Fruit fly (Drosophila melanogaster) whole organism, embryonic: ENCODE data around the gene CG11986.

ENCODE experiments used
- Blimp-1 ChIP-seq: fragments of 200-800 bp; sonication (Bioruptor generic); optimal IDR thresholded peaks from 3 replicates; lab custom pipeline; 2018; ENCODE audit warnings: missing biosample characterization, missing genetic modification characterization, mild to moderate bottlenecking, moderate library complexity, missing genetic modification reagents
- CG1024 ChIP-seq: fragments of 200-800 bp; sonication (Bioruptor generic); IDR thresholded peaks from 2 replicates; pipeline ENCODE4 v1.3.6; 2022; ENCODE audit warnings: missing biosample characterization, missing genetic modification characterization
- CG10462 ChIP-seq: fragments of 200-800 bp; sonication (Bioruptor generic); optimal IDR thresholded peaks from 2 replicates; lab custom pipeline; 2016; ENCODE audit warnings: missing biosample characterization, missing genetic modification characterization
- CG11398 ChIP-seq: fragments of 200-800 bp; sonication (Bioruptor generic); optimal IDR thresholded peaks from 2 replicates; lab custom pipeline; 2016; ENCODE audit warnings: missing biosample characterization, missing genetic modification characterization
- CG12299 ChIP-seq: fragments of 200-800 bp; sonication (Bioruptor generic); optimal IDR thresholded peaks from 2 replicates; lab custom pipeline; 2018; ENCODE audit warnings: missing biosample characterization, mild to moderate bottlenecking, missing genetic modification characterization
- CG1529 ChIP-seq: fragments of 200-800 bp; sonication (Bioruptor generic); optimal IDR thresholded peaks from 3 replicates; lab custom pipeline; 2018; ENCODE audit warnings: missing biosample characterization, missing genetic modification characterization
- CG15479 ChIP-seq: fragments of 200-800 bp; sonication (Bioruptor generic); optimal IDR thresholded peaks from 3 replicates; lab custom pipeline; 2019; ENCODE audit warnings: missing biosample characterization, mild to moderate bottlenecking, missing genetic modification characterization, moderate library complexity
- CG17912 ChIP-seq: fragments of 200-800 bp; sonication (Bioruptor generic); optimal IDR thresholded peaks from 2 replicates; lab custom pipeline; 2018; ENCODE audit warnings: missing biosample characterization, mild to moderate bottlenecking, missing genetic modification characterization
- CG1832 ChIP-seq: fragments of 200-800 bp; sonication (Bioruptor generic); optimal IDR thresholded peaks from 2 replicates; lab custom pipeline; 2017; ENCODE audit warnings: missing biosample characterization, mild to moderate bottlenecking, missing genetic modification characterization, inconsistent platforms
- CG31365 ChIP-seq: fragments of 200-800 bp; sonication (Bioruptor generic); optimal IDR thresholded peaks from 2 replicates; lab custom pipeline; 2018; ENCODE audit warnings: missing biosample characterization, mild to moderate bottlenecking, missing genetic modification characterization
- CG31441 ChIP-seq: fragments of 200-800 bp; sonication (Bioruptor generic); IDR thresholded peaks from 2 replicates; pipeline ENCODE4 v1.3.6; 2022; ENCODE audit warnings: missing biosample characterization, missing genetic modification characterization
- CG33213 ChIP-seq: fragments of 200-800 bp; sonication (Bioruptor generic); optimal IDR thresholded peaks from 3 replicates; lab custom pipeline; 2016; ENCODE audit warnings: missing biosample characterization, missing genetic modification characterization
- CG33557 ChIP-seq: fragments of 200-800 bp; sonication (Bioruptor generic); optimal IDR thresholded peaks from 2 replicates; lab custom pipeline; 2019; ENCODE audit warnings: missing biosample characterization, mild to moderate bottlenecking, missing genetic modification characterization, moderate library complexity
- CG4820 ChIP-seq: fragments of 200-800 bp; sonication (Bioruptor generic); optimal IDR thresholded peaks from 3 replicates; lab custom pipeline; 2016; ENCODE audit warnings: missing biosample characterization, missing genetic modification characterization
- CG6854 ChIP-seq: fragments of 200-800 bp; sonication (Bioruptor generic); optimal IDR thresholded peaks from 3 replicates; lab custom pipeline; 2017; ENCODE audit warnings: missing biosample characterization, mild to moderate bottlenecking, missing genetic modification characterization
- CG7745 ChIP-seq: fragments of 200-800 bp; sonication (Bioruptor generic); optimal IDR thresholded peaks from 2 replicates; lab custom pipeline; 2018; ENCODE audit warnings: missing biosample characterization, mild to moderate bottlenecking, missing genetic modification characterization, moderate library complexity
- CG8089 ChIP-seq: fragments of 200-800 bp; sonication (Bioruptor generic); optimal IDR thresholded peaks from 3 replicates; lab custom pipeline; 2016; ENCODE audit warnings: missing biosample characterization, missing genetic modification characterization
- CG9215 ChIP-seq: fragments of 200-800 bp; sonication (Bioruptor generic); IDR thresholded peaks from 2 replicates; pipeline ENCODE4 v1.3.6; 2022; ENCODE audit warnings: missing biosample characterization, missing genetic modification characterization
- CG9609 ChIP-seq: fragments of 200-800 bp; sonication (Bioruptor generic); optimal IDR thresholded peaks from 3 replicates; lab custom pipeline; 2016; ENCODE audit warnings: missing biosample characterization, missing genetic modification characterization
- CG9932 ChIP-seq: fragments of 200-800 bp; sonication (Bioruptor generic); IDR thresholded peaks from 2 replicates; pipeline ENCODE4 v1.3.6; 2022; ENCODE audit warnings: missing biosample characterization, missing genetic modification characterization
- CrebB ChIP-seq: fragments of 200-800 bp; sonication (Bioruptor generic); optimal IDR thresholded peaks from 3 replicates; lab custom pipeline; 2018; ENCODE audit warnings: missing biosample characterization, mild to moderate bottlenecking, missing genetic modification characterization
- Dbx ChIP-seq: fragments of 200-800 bp; sonication (Bioruptor generic); IDR thresholded peaks from 3 replicates; pipeline ENCODE4 v1.3.6; 2022; ENCODE audit warnings: missing biosample characterization, missing genetic modification characterization
- Hr39 ChIP-seq: fragments of >200 bp; optimal IDR thresholded peaks from 2 replicates; lab custom pipeline; 2017
- Hr51 ChIP-seq, 2 experiments: fragments of 200-800 bp; sonication (Bioruptor generic); optimal IDR thresholded peaks; 2 replicates in 1 of 2; 3 replicates in 1 of 2; lab custom pipeline; 2016 to 2018; ENCODE audit warnings: missing biosample characterization in 2 of 2, missing genetic modification characterization in 2 of 2, mild to moderate bottlenecking in 1 of 2, moderate library complexity in 1 of 2
- Med ChIP-seq: fragments of 200-800 bp; sonication (Bioruptor generic); peaks from one replicate; lab custom pipeline; 2016; ENCODE audit warnings: missing biosample characterization, missing genetic modification characterization, mild to moderate bottlenecking, inconsistent platforms, moderate library complexity
- Meics ChIP-seq: fragments of 200-800 bp; sonication (Bioruptor generic); optimal IDR thresholded peaks from 2 replicates; lab custom pipeline; 2017; ENCODE audit warnings: missing biosample characterization, mild to moderate bottlenecking, missing genetic modification characterization
- Mes4 ChIP-seq: fragments of 200-800 bp; sonication (Bioruptor generic); optimal IDR thresholded peaks from 2 replicates; lab custom pipeline; 2016; ENCODE audit warnings: missing biosample characterization, missing genetic modification characterization
- Sin3A ChIP-seq: fragments of >200 bp; optimal IDR thresholded peaks from 2 replicates; lab custom pipeline; 2018
- Sry-β ChIP-seq: fragments of 200-800 bp; sonication (Bioruptor generic); optimal IDR thresholded peaks from 2 replicates; lab custom pipeline; 2018; ENCODE audit warnings: missing biosample characterization, mild to moderate bottlenecking, missing genetic modification characterization, moderate library complexity
- bigmax ChIP-seq: fragments of 200-800 bp; sonication (Bioruptor generic); optimal IDR thresholded peaks from 2 replicates; lab custom pipeline; 2018; ENCODE audit warnings: missing biosample characterization, mild to moderate bottlenecking, missing genetic modification characterization
- btn ChIP-seq: fragments of 200-800 bp; sonication (Bioruptor generic); optimal IDR thresholded peaks from 2 replicates; lab custom pipeline; 2016; ENCODE audit warnings: missing biosample characterization, missing genetic modification characterization
- cad ChIP-seq: fragments of >200 bp; optimal IDR thresholded peaks from 2 replicates; lab custom pipeline; 2017; ENCODE audit warnings: missing biosample characterization, missing genetic modification characterization
- cato ChIP-seq: fragments of 200-800 bp; sonication (Bioruptor generic); optimal IDR thresholded peaks from 2 replicates; lab custom pipeline; 2016; ENCODE audit warnings: missing biosample characterization, missing genetic modification characterization, borderline replicate concordance
- ci ChIP-seq: fragments of 200-800 bp; sonication (Bioruptor generic); IDR thresholded peaks from 3 replicates; pipeline ENCODE4 v1.3.6; 2022; ENCODE audit warnings: missing biosample characterization, missing genetic modification characterization
- crol ChIP-seq: fragments of 200-800 bp; sonication (Bioruptor generic); IDR thresholded peaks from 2 replicates; pipeline ENCODE4 v1.3.6; 2022; ENCODE audit warnings: missing biosample characterization, missing genetic modification characterization
- crp ChIP-seq, 2 experiments: fragments of 200-800 bp; sonication (Bioruptor generic); optimal IDR thresholded peaks; 2 replicates in 1 of 2; 3 replicates in 1 of 2; lab custom pipeline; 2017; ENCODE audit warnings: missing biosample characterization in 2 of 2, missing genetic modification characterization in 2 of 2, mild to moderate bottlenecking in 1 of 2, moderate library complexity in 1 of 2
- fd102C ChIP-seq: fragments of 200-800 bp; sonication (Bioruptor generic); optimal IDR thresholded peaks from 2 replicates; lab custom pipeline; 2018; ENCODE audit warnings: missing biosample characterization, mild to moderate bottlenecking, missing genetic modification characterization, moderate library complexity
- gfzf ChIP-seq: fragments of 200-800 bp; sonication (Bioruptor generic); optimal IDR thresholded peaks from 2 replicates; lab custom pipeline; 2016; ENCODE audit warnings: missing biosample characterization, mild to moderate bottlenecking, missing genetic modification characterization, moderate library complexity
- her ChIP-seq: fragments of 200-800 bp; sonication (Bioruptor generic); optimal IDR thresholded peaks from 2 replicates; lab custom pipeline; 2016; ENCODE audit warnings: missing biosample characterization, missing genetic modification characterization
- kni ChIP-seq: fragments of 200-800 bp; sonication (Bioruptor generic); optimal IDR thresholded peaks from 3 replicates; lab custom pipeline; 2017; ENCODE audit warnings: mild to moderate bottlenecking, missing biosample characterization, missing genetic modification reagents, missing genetic modification characterization
- lilli ChIP-seq: fragments of 200-800 bp; sonication (Bioruptor generic); optimal IDR thresholded peaks from 3 replicates; lab custom pipeline; 2016; ENCODE audit warnings: missing biosample characterization, missing genetic modification characterization
- lov ChIP-seq, 2 experiments: fragments of 200-800 bp in 1 of 2; fragments of >200 bp in 1 of 2; sonication (Bioruptor generic) in 1 of 2; IDR thresholded peaks in 1 of 2; optimal IDR thresholded peaks in 1 of 2; 2 replicates in 1 of 2; 3 replicates in 1 of 2; pipeline versions ENCODE4 v1.3.6 to Lab custom; 2017 to 2022; ENCODE audit warnings: missing biosample characterization in 1 of 2, missing genetic modification characterization in 1 of 2
- mirr ChIP-seq: fragments of 200-800 bp; sonication (Bioruptor generic); optimal IDR thresholded peaks from 3 replicates; lab custom pipeline; 2018; ENCODE audit warnings: missing biosample characterization, mild to moderate bottlenecking, missing genetic modification characterization
- ro ChIP-seq: fragments of 200-800 bp; sonication (Bioruptor generic); IDR thresholded peaks from 2 replicates; pipeline ENCODE4 v1.3.6; 2022; ENCODE audit warnings: missing biosample characterization, missing genetic modification characterization
- row ChIP-seq: fragments of 200-800 bp; sonication (Bioruptor generic); IDR thresholded peaks from 3 replicates; pipeline ENCODE4 v1.3.6; 2022; ENCODE audit warnings: missing biosample characterization, missing genetic modification characterization
- seq ChIP-seq: fragments of 200-800 bp; sonication (Bioruptor generic); IDR thresholded peaks from 2 replicates; pipeline ENCODE4 v1.3.6; 2022; ENCODE audit warnings: missing biosample characterization, missing genetic modification characterization
- ssp ChIP-seq: fragments of 200-800 bp; sonication (Bioruptor generic); IDR thresholded peaks from 2 replicates; pipeline ENCODE4 v1.3.6; 2022; ENCODE audit warnings: missing biosample characterization, missing genetic modification characterization
- tap ChIP-seq: fragments of 200-800 bp; optimal IDR thresholded peaks from 3 replicates; lab custom pipeline; 2019; ENCODE audit warnings: missing biosample characterization, mild to moderate bottlenecking, missing genetic modification characterization, moderate library complexity
- trem ChIP-seq: fragments of 200-800 bp; optimal IDR thresholded peaks from 3 replicates; lab custom pipeline; 2019; ENCODE audit warnings: missing biosample characterization, mild to moderate bottlenecking, missing genetic modification characterization, moderate library complexity
- vnd ChIP-seq: fragments of 200-800 bp; sonication (Bioruptor generic); IDR thresholded peaks from 3 replicates; pipeline ENCODE4 v1.3.6; 2022; ENCODE audit warnings: missing biosample characterization, missing genetic modification characterization; ENCODE audit not compliant: partially characterized antibody
- vvl ChIP-seq: fragments of 200-800 bp; sonication (Bioruptor generic); IDR thresholded peaks from 2 replicates; pipeline ENCODE4 v1.3.6; 2022; ENCODE audit warnings: missing biosample characterization, missing genetic modification characterization
- wek ChIP-seq: fragments of 200-800 bp; sonication (Bioruptor generic); optimal IDR thresholded peaks from 3 replicates; lab custom pipeline; 2018; ENCODE audit warnings: missing biosample characterization, mild to moderate bottlenecking, missing genetic modification characterization, moderate library complexity

CG11986 gene

DNA sequence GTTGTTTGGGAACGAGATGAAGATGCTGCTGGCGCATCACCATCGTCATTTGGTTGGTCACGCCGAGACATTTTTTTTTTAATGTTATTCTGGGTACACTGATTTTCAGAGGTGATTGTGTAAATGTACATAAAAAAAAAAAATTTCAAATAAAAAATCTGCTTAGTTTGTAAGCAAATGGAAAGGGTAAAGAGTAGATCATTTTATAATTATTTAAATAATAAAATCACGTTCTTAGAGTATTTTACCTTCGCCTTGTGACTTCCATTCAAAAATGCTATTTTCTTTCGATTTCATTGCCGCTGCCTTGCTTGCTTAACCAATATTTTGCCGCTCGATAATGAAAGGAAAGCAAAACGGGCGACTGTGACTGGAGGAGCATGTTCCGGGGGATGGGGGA lies 36.5 kb upstream of the CG11986 start (continued):
- TF ChIP-seq btn (no peak), CG31365 (no peak), lov (optimal IDR thresholded peaks at IDR 0.05; lab: Kevin White, UChicago) (no peak), lov (GFP tag; IDR thresholded peaks at IDR 0.05; lab: Robert Waterston, UW) (no peak), fd102C (GFP tag; lab: Kevin White, UChicago) (no peak), CG10462 (GFP tag; lab: Kevin White, UChicago) (no peak), CG1832 (GFP tag; lab: Kevin White, UChicago) (no peak), cato (no peak), crol (GFP tag; lab: Robert Waterston, UW) (no peak), cad (GFP tag; lab: Kevin White, UChicago) (no peak), Meics (GFP tag; lab: Kevin White, UChicago) (no peak), crp (GFP tag; optimal IDR thresholded peaks at IDR 0.05; lab: Kevin White, UChicago) (no peak), her (GFP tag; lab: Kevin White, UChicago) (no peak), Hr39 (no peak), gfzf (GFP tag; lab: Kevin White, UChicago) (no peak), CG9215 (GFP tag; lab: Robert Waterston, UW) (no peak), CG1529 (GFP tag; lab: Kevin White, UChicago) (no peak), seq (no peak), Sry-β (no peak), CG8089 (no peak), ci (GFP tag; lab: Robert Waterston, UW) (peak; percentile 80; the same call in 2 of the 3 replicates), bigmax (GFP tag; lab: Kevin White, UChicago) (no peak), CG11398 (GFP tag; lab: Kevin White, UChicago) (no peak), CrebB (tag; lab: Kevin White, UChicago) (no peak), Dbx (GFP tag; lab: Robert Waterston, UW) (no peak), CG17912 (GFP tag; lab: Kevin White, UChicago) (no peak), CG33213 (GFP tag; lab: Kevin White, UChicago) (no peak), CG9932 (GFP tag; lab: Robert Waterston, UW) (no peak), mirr (GFP tag; lab: Kevin White, UChicago) (no peak), kni (no peak), CG1024 (peak; percentile 22; the same call in 1 of the 2 replicates), CG15479 (GFP tag; lab: Kevin White, UChicago) (no peak), CG12299 (tag; lab: Kevin White, UChicago) (no peak), vnd (GFP tag; lab: Robert Waterston, UW) (no peak), wek (GFP tag; lab: Kevin White, UChicago) (no peak), CG9609 (no peak), row (GFP tag; lab: Robert Waterston, UW) (peak; percentile 61), CG7745 (tag; lab: Kevin White, UChicago) (no peak), tap (tag; lab: Kevin White, UChicago) (no peak), ro (GFP tag; lab: Robert Waterston, UW) (no peak), lilli (GFP tag; lab: Kevin White, UChicago) (no peak), trem (tag; lab: Kevin White, UChicago) (no peak), CG33557 (GFP tag; lab: Kevin White, UChicago) (no peak), Blimp-1 (peak; percentile 79), CG31441 (0 out of 2 replicates have a peak, but pooled peaks have one; percentile 39), Med (GFP tag; lab: Kevin White, UChicago) (peak; percentile 15), Mes4 (GFP tag; lab: Kevin White, UChicago) (no peak), vvl (peak; percentile 40; the same call in 1 of the 2 replicates), ssp (GFP tag; lab: Robert Waterston, UW) (peak; percentile 42), Hr51 (GFP tag; optimal IDR thresholded peaks at IDR 0.05; lab: Kevin White, UChicago) (peak in 1 of 2 experiments; percentile 44), Sin3A (lab: Kevin White, UChicago) (no peak), CG6854 (GFP tag; lab: Kevin White, UChicago) (no peak), CG4820 (no peak)
